Fruit fly (Drosophila melanogaster) whole organism, embryonic: Measurements from ENCODE around the gene CG34325.

Experiments
- B-H2 ChIP-seq: fragments of 200-800 bp; sonication (Bioruptor generic); optimal IDR thresholded peaks from 2 replicates; lab custom pipeline; 2018; ENCODE audit warnings: missing biosample characterization, mild to moderate bottlenecking, missing genetic modification characterization
- CG10147 ChIP-seq: fragments of 200-800 bp; sonication (Bioruptor generic); optimal IDR thresholded peaks from 2 replicates; lab custom pipeline; 2019; ENCODE audit warnings: missing biosample characterization, mild to moderate bottlenecking, missing genetic modification characterization, moderate library complexity
- CG10267 ChIP-seq: fragments of 200-800 bp; sonication (Bioruptor generic); optimal IDR thresholded peaks from 2 replicates; lab custom pipeline; 2018; ENCODE audit warnings: missing biosample characterization, mild to moderate bottlenecking, missing genetic modification characterization, moderate library complexity
- CG11504 ChIP-seq: fragments of 200-800 bp; sonication (Bioruptor generic); optimal IDR thresholded peaks from 3 replicates; lab custom pipeline; 2019; ENCODE audit warnings: missing biosample characterization, mild to moderate bottlenecking, missing genetic modification characterization, moderate library complexity
- CG13123 ChIP-seq: fragments of 200-800 bp; sonication (Bioruptor generic); optimal IDR thresholded peaks from 2 replicates; lab custom pipeline; 2016; ENCODE audit warnings: missing biosample characterization, missing genetic modification characterization
- CG13424 ChIP-seq: fragments of 200-800 bp; sonication (Bioruptor generic); optimal IDR thresholded peaks from 2 replicates; lab custom pipeline; 2019; ENCODE audit warnings: missing biosample characterization, mild to moderate bottlenecking, missing genetic modification characterization, moderate library complexity
- CG14441 ChIP-seq: fragments of 200-800 bp; sonication (Bioruptor generic); IDR thresholded peaks from 2 replicates; pipeline ENCODE4 v1.3.6; 2022; ENCODE audit warnings: missing biosample characterization, missing genetic modification characterization
- CG14667 ChIP-seq: fragments of 200-800 bp; sonication (Bioruptor generic); IDR thresholded peaks from 2 replicates; pipeline ENCODE4 v1.3.6; 2022; ENCODE audit warnings: missing biosample characterization, missing genetic modification characterization
- CG15514 ChIP-seq: fragments of 200-800 bp; sonication (Bioruptor generic); optimal IDR thresholded peaks from 3 replicates; lab custom pipeline; 2017; ENCODE audit warnings: missing biosample characterization, missing genetic modification characterization, mild to moderate bottlenecking, moderate library complexity, missing genetic modification reagents
- CG17361 ChIP-seq: fragments of 200-800 bp; sonication (Bioruptor generic); IDR thresholded peaks from 3 replicates; pipeline ENCODE4 v1.3.6; 2022; ENCODE audit warnings: missing biosample characterization, missing genetic modification characterization
- CG18764 ChIP-seq: fragments of 200-800 bp; sonication (Bioruptor generic); optimal IDR thresholded peaks from 3 replicates; lab custom pipeline; 2016; ENCODE audit warnings: missing biosample characterization, missing genetic modification characterization
- CG2120 ChIP-seq: fragments of 200-800 bp; sonication (Bioruptor generic); optimal IDR thresholded peaks from 3 replicates; lab custom pipeline; 2016; ENCODE audit warnings: missing biosample characterization, missing genetic modification characterization
- CG30020 ChIP-seq: fragments of 200-800 bp; optimal IDR thresholded peaks from 2 replicates; lab custom pipeline; 2019; ENCODE audit warnings: missing biosample characterization, mild to moderate bottlenecking, missing genetic modification characterization, moderate library complexity
- CG30403 ChIP-seq: fragments of 200-800 bp; sonication (Bioruptor generic); optimal IDR thresholded peaks from 3 replicates; lab custom pipeline; 2016; ENCODE audit warnings: missing biosample characterization, missing genetic modification characterization
- CG4424 ChIP-seq: fragments of 200-800 bp; sonication (Bioruptor generic); optimal IDR thresholded peaks from 3 replicates; lab custom pipeline; 2016; ENCODE audit warnings: missing biosample characterization, missing genetic modification characterization
- CG7357 ChIP-seq: fragments of 200-800 bp; sonication (Bioruptor generic); IDR thresholded peaks from 3 replicates; pipeline ENCODE4 v1.3.6; 2022; ENCODE audit warnings: missing biosample characterization, missing genetic modification characterization
- CG7556 ChIP-seq: fragments of 200-800 bp; sonication (Bioruptor generic); optimal IDR thresholded peaks from 2 replicates; lab custom pipeline; 2017; ENCODE audit warnings: missing biosample characterization, mild to moderate bottlenecking, missing genetic modification characterization
- CG7839 ChIP-seq: fragments of 200-800 bp; sonication (Bioruptor generic); optimal IDR thresholded peaks from 3 replicates; lab custom pipeline; 2018; ENCODE audit warnings: missing biosample characterization, mild to moderate bottlenecking, missing genetic modification characterization, moderate library complexity
- CG8478 ChIP-seq: fragments of >200 bp; optimal IDR thresholded peaks from 2 replicates; lab custom pipeline; 2018
- CG9215 ChIP-seq: fragments of 200-800 bp; sonication (Bioruptor generic); IDR thresholded peaks from 2 replicates; pipeline ENCODE4 v1.3.6; 2022; ENCODE audit warnings: missing biosample characterization, missing genetic modification characterization
- CG9437 ChIP-seq: fragments of 200-800 bp; sonication (Bioruptor generic); optimal IDR thresholded peaks from 2 replicates; lab custom pipeline; 2018; ENCODE audit warnings: missing biosample characterization, mild to moderate bottlenecking, missing genetic modification characterization
- CG9727 ChIP-seq: fragments of 200-800 bp; sonication (Bioruptor generic); optimal IDR thresholded peaks from 3 replicates; lab custom pipeline; 2017; ENCODE audit warnings: missing biosample characterization, mild to moderate bottlenecking, missing genetic modification characterization
- CG9932 ChIP-seq: fragments of 200-800 bp; sonication (Bioruptor generic); IDR thresholded peaks from 2 replicates; pipeline ENCODE4 v1.3.6; 2022; ENCODE audit warnings: missing biosample characterization, missing genetic modification characterization
- Doc3 ChIP-seq: fragments of 200-800 bp; sonication (Bioruptor generic); IDR thresholded peaks from 3 replicates; pipeline ENCODE4 v1.3.6; 2022; ENCODE audit warnings: missing biosample characterization, missing genetic modification characterization; ENCODE audit not compliant: partially characterized antibody
- Gsc ChIP-seq: fragments of 200-800 bp; sonication (Bioruptor generic); IDR thresholded peaks from 2 replicates; pipeline ENCODE4 v1.3.6; 2022; ENCODE audit warnings: missing biosample characterization, missing genetic modification characterization
- Hr51 ChIP-seq, 2 experiments: fragments of 200-800 bp; sonication (Bioruptor generic); optimal IDR thresholded peaks; 2 replicates in 1 of 2; 3 replicates in 1 of 2; lab custom pipeline; 2016 to 2018; ENCODE audit warnings: missing biosample characterization in 2 of 2, missing genetic modification characterization in 2 of 2, mild to moderate bottlenecking in 1 of 2, moderate library complexity in 1 of 2
- Med ChIP-seq: fragments of 200-800 bp; sonication (Bioruptor generic); peaks from one replicate; lab custom pipeline; 2016; ENCODE audit warnings: missing biosample characterization, missing genetic modification characterization, mild to moderate bottlenecking, inconsistent platforms, moderate library complexity
- Ptx1 ChIP-seq: fragments of 200-800 bp; sonication (Bioruptor generic); IDR thresholded peaks from 2 replicates; pipeline ENCODE4 v1.3.6; 2022; ENCODE audit warnings: missing biosample characterization, missing genetic modification characterization
- Sry-δ ChIP-seq: fragments of 200-800 bp; sonication (Bioruptor generic); optimal IDR thresholded peaks from 2 replicates; lab custom pipeline; 2016; ENCODE audit warnings: missing biosample characterization, missing genetic modification characterization
- TFAM ChIP-seq: fragments of 200-800 bp; sonication (Bioruptor generic); optimal IDR thresholded peaks from 2 replicates; lab custom pipeline; 2017; ENCODE audit warnings: missing biosample characterization, missing genetic modification characterization, inconsistent platforms
- Trl ChIP-seq, 3 experiments: fragments of >200 bp in 2 of 3; fragments of 200-800 bp in 1 of 3; sonication (Bioruptor generic) in 1 of 3; optimal IDR thresholded peaks; 2 replicates in 1 of 3; 3 replicates in 2 of 3; lab custom pipeline; 2016 to 2017; ENCODE audit warnings: missing biosample characterization in 1 of 3, missing genetic modification characterization in 1 of 3
- Xbp1 ChIP-seq: fragments of 200-800 bp; sonication (Bioruptor generic); optimal IDR thresholded peaks from 3 replicates; lab custom pipeline; 2016; ENCODE audit warnings: missing biosample characterization, mild to moderate bottlenecking, missing genetic modification characterization
- Xrp1 ChIP-seq: fragments of 200-800 bp; sonication (Bioruptor generic); IDR thresholded peaks from 2 replicates; pipeline ENCODE4 v1.3.6; 2022; ENCODE audit warnings: missing biosample characterization, missing genetic modification characterization
- btn ChIP-seq: fragments of 200-800 bp; sonication (Bioruptor generic); optimal IDR thresholded peaks from 2 replicates; lab custom pipeline; 2016; ENCODE audit warnings: missing biosample characterization, missing genetic modification characterization
- chinmo ChIP-seq: fragments of 200-800 bp; sonication (Bioruptor generic); IDR thresholded peaks from 4 replicates; pipeline ENCODE4 v1.3.6; 2022; ENCODE audit warnings: missing biosample characterization, missing genetic modification characterization; ENCODE audit not compliant: partially characterized antibody
- cwo ChIP-seq: fragments of 200-800 bp; sonication (Bioruptor generic); optimal IDR thresholded peaks from 3 replicates; lab custom pipeline; 2017; ENCODE audit warnings: missing biosample characterization, missing genetic modification characterization, mild to moderate bottlenecking, moderate library complexity, missing genetic modification reagents
- en ChIP-seq: fragments of 200-800 bp; sonication (Bioruptor generic); optimal IDR thresholded peaks from 2 replicates; lab custom pipeline; 2016; ENCODE audit warnings: missing biosample characterization, missing genetic modification characterization
- eve ChIP-seq, 2 experiments: fragments of >200 bp; optimal IDR thresholded peaks; 2 replicates each; lab custom pipeline; 2017; ENCODE audit warnings: missing biosample characterization in 2 of 2, missing genetic modification characterization in 2 of 2
- gem ChIP-seq: fragments of 200-800 bp; sonication (Bioruptor generic); optimal IDR thresholded peaks from 2 replicates; lab custom pipeline; 2019; ENCODE audit warnings: missing biosample characterization, mild to moderate bottlenecking, missing genetic modification characterization, moderate library complexity
- gfzf ChIP-seq: fragments of 200-800 bp; sonication (Bioruptor generic); optimal IDR thresholded peaks from 2 replicates; lab custom pipeline; 2016; ENCODE audit warnings: missing biosample characterization, mild to moderate bottlenecking, missing genetic modification characterization, moderate library complexity
- insv ChIP-seq, 2 experiments: fragments of 200-800 bp; sonication (Bioruptor generic); optimal IDR thresholded peaks; 3 replicates each; lab custom pipeline; 2016 to 2018; ENCODE audit warnings: missing biosample characterization in 2 of 2, missing genetic modification characterization in 2 of 2
- nmo ChIP-seq: fragments of 200-800 bp; sonication (Bioruptor generic); optimal IDR thresholded peaks from 2 replicates; lab custom pipeline; 2018; ENCODE audit warnings: missing biosample characterization, mild to moderate bottlenecking, missing genetic modification characterization, moderate library complexity
- pho ChIP-seq: fragments of 200-800 bp; sonication (Bioruptor generic); optimal IDR thresholded peaks from 2 replicates; lab custom pipeline; 2016; ENCODE audit warnings: missing biosample characterization, missing genetic modification characterization
- phol ChIP-seq: fragments of 200-800 bp; sonication (Bioruptor generic); optimal IDR thresholded peaks from 3 replicates; lab custom pipeline; 2018; ENCODE audit warnings: missing biosample characterization, mild to moderate bottlenecking, missing genetic modification characterization, moderate library complexity
- ranshi ChIP-seq: fragments of 200-800 bp; sonication (Bioruptor generic); IDR thresholded peaks from 2 replicates; pipeline ENCODE4 v1.3.6; 2022; ENCODE audit warnings: missing biosample characterization, missing genetic modification characterization
- row ChIP-seq: fragments of 200-800 bp; sonication (Bioruptor generic); IDR thresholded peaks from 3 replicates; pipeline ENCODE4 v1.3.6; 2022; ENCODE audit warnings: missing biosample characterization, missing genetic modification characterization
- sens ChIP-seq: fragments of 200-800 bp; sonication (Bioruptor generic); peaks from one replicate; lab custom pipeline; 2016; ENCODE audit warnings: missing biosample characterization, missing genetic modification characterization
- sob ChIP-seq: fragments of 200-800 bp; sonication (Bioruptor generic); IDR thresholded peaks from 2 replicates; pipeline ENCODE4 v1.3.6; 2022; ENCODE audit warnings: missing biosample characterization, missing genetic modification characterization
- tgo ChIP-seq: fragments of 200-800 bp; sonication (Bioruptor generic); IDR thresholded peaks from 3 replicates; pipeline ENCODE4 v1.3.6; 2022; ENCODE audit warnings: missing biosample characterization, missing genetic modification characterization
- ttk ChIP-seq: fragments of 200-800 bp; sonication (Bioruptor generic); IDR thresholded peaks from 2 replicates; pipeline ENCODE4 v2.1.2; 2022; ENCODE audit warnings: missing biosample characterization, missing genetic modification characterization

CG34325 gene

dm6 chrX:16687400-16688105 lies 33.7 kb downstream of the CG34325 start:
- TF ChIP-seq TFAM: no peak
- TF ChIP-seq CG7556 (GFP tag; lab: Kevin White, UChicago): peak; percentile 3
- TF ChIP-seq gem (tag; lab: Kevin White, UChicago): peak; percentile 7
- no peak for TF ChIP-seq CG14441 (GFP tag; lab: Robert Waterston, UW)
- TF ChIP-seq CG17361 (GFP tag; lab: Robert Waterston, UW): 0 out of 3 replicates have a peak, but pooled peaks have one; percentile 29
- peak; percentile 24 for TF ChIP-seq nmo (GFP tag; lab: Kevin White, UChicago)
- TF ChIP-seq CG10147 (GFP tag; lab: Kevin White, UChicago): no peak
- TF ChIP-seq cwo: no peak
- 0 out of 4 replicates have a peak, but pooled peaks have one; percentile 25 for TF ChIP-seq chinmo (GFP tag; lab: Robert Waterston, UW)
- no peak for TF ChIP-seq ranshi (GFP tag; lab: Robert Waterston, UW)
- peak; percentile 36 for TF ChIP-seq Med (GFP tag; lab: Kevin White, UChicago)
- no peak for TF ChIP-seq B-H2 (GFP tag; lab: Kevin White, UChicago)
- no peak for TF ChIP-seq CG30020
- TF ChIP-seq Xrp1 (GFP tag; lab: Robert Waterston, UW): no peak
- TF ChIP-seq Hr51 (GFP tag; optimal IDR thresholded peaks at IDR 0.05; lab: Kevin White, UChicago): no peak
- TF ChIP-seq btn: no peak
- TF ChIP-seq CG13123: no peak
- no peak for TF ChIP-seq CG4424 (GFP tag; lab: Kevin White, UChicago)
- no peak for TF ChIP-seq Xbp1 (GFP tag; lab: Kevin White, UChicago)
- TF ChIP-seq CG2120: peak; percentile 17
- TF ChIP-seq ttk (GFP tag; lab: Robert Waterston, UW): no peak
- peak; percentile 38 for TF ChIP-seq CG11504
- no peak for TF ChIP-seq CG9932
- peak; percentile 24 for TF ChIP-seq CG15514 (GFP tag; lab: Kevin White, UChicago)
- TF ChIP-seq Doc3: no peak
- no peak for TF ChIP-seq CG10267 (tag; lab: Kevin White, UChicago)
- TF ChIP-seq CG9215 (GFP tag; lab: Robert Waterston, UW): no peak
- TF ChIP-seq Sry-δ (GFP tag; lab: Kevin White, UChicago): peak; percentile 15
- peak; percentile 15 for TF ChIP-seq CG9727
- peak; percentile 78 for TF ChIP-seq sens (GFP tag; lab: Kevin White, UChicago)
- no peak for TF ChIP-seq en (GFP tag; lab: Kevin White, UChicago)
- no peak for TF ChIP-seq pho
- peak; percentile 0 for TF ChIP-seq CG13424
- TF ChIP-seq CG7839: peak; percentile 5
- TF ChIP-seq phol (tag; lab: Kevin White, UChicago): peak; percentile 20
- peak; percentile 16 for TF ChIP-seq CG30403 (GFP tag; lab: Kevin White, UChicago)
- TF ChIP-seq CG14667 (GFP tag; lab: Robert Waterston, UW): no peak
- TF ChIP-seq CG9437: peak; percentile 15
- TF ChIP-seq CG18764 (GFP tag; lab: Kevin White, UChicago): no peak
- TF ChIP-seq eve (GFP tag; optimal IDR thresholded peaks at IDR 0.05; lab: Kevin White, UChicago): no peak
- no peak for TF ChIP-seq tgo (GFP tag; lab: Robert Waterston, UW)
- no peak for TF ChIP-seq sob (GFP tag; lab: Robert Waterston, UW)
- TF ChIP-seq Gsc: no peak
- 0 out of 3 replicates have a peak, but pooled peaks have one; percentile 24 for TF ChIP-seq row (GFP tag; lab: Robert Waterston, UW)
- peak; percentile 13 for TF ChIP-seq gfzf (GFP tag; lab: Kevin White, UChicago)
- no peak for TF ChIP-seq Ptx1 (GFP tag; lab: Robert Waterston, UW)
- peak; percentile 56 to 79 for TF ChIP-seq Trl (optimal IDR thresholded peaks at IDR 0.05; lab: Kevin White, UChicago)
- no peak for TF ChIP-seq Trl (GFP tag; optimal IDR thresholded peaks at IDR 0.05; lab: Kevin White, UChicago)
- TF ChIP-seq CG8478: no peak
- TF ChIP-seq insv (GFP tag; optimal IDR thresholded peaks at IDR 0.05; lab: Kevin White, UChicago): no peak
- TF ChIP-seq CG7357 (GFP tag; lab: Robert Waterston, UW): no peak
